Worm (Caenorhabditis elegans) whole organism, young adult: ENCODE measurements around the gene sfrp-1.

ENCODE experiments used
- C06A6.2 ChIP-seq: fragments of 200-800 bp; sonication (Bioruptor generic); conservative IDR thresholded peaks from 2 replicates; pipeline ENCODE4 v1.3.6; 2022; ENCODE audit warnings: missing genetic modification characterization, missing compliant biosample characterization
- C17E4.6 ChIP-seq: fragments of 200-800 bp; sonication (Bioruptor generic); IDR thresholded peaks from 2 replicates; pipeline ENCODE4 v1.3.6; 2022; ENCODE audit warnings: missing genetic modification reagents, missing genetic modification characterization, missing compliant biosample characterization
- F23B12.7 ChIP-seq: sonication (generic microtip); optimal IDR thresholded peaks from 2 replicates; lab custom pipeline; 2017; ENCODE audit warnings: missing genetic modification characterization, mild to moderate bottlenecking, missing compliant biosample characterization, antibody characterized with exemption, moderate library complexity; ENCODE audit not compliant: insufficient read depth
- K12H6.12 ChIP-seq: fragments of 200-800 bp; sonication (Bioruptor generic); optimal IDR thresholded peaks from 2 replicates; lab custom pipeline; 2018; ENCODE audit warnings: mild to moderate bottlenecking, missing genetic modification characterization, missing compliant biosample characterization
- Y53F4B.3 ChIP-seq: fragments of 200-800 bp; sonication (Bioruptor generic); IDR thresholded peaks from 2 replicates; pipeline ENCODE4 v1.3.6; 2022; ENCODE audit warnings: missing genetic modification reagents, missing genetic modification characterization, missing compliant biosample characterization
- Y56A3A.18 ChIP-seq: fragments of 200-800 bp; sonication (Bioruptor generic); IDR thresholded peaks from 2 replicates; pipeline ENCODE4 v1.3.6; 2022; ENCODE audit warnings: missing genetic modification reagents, missing genetic modification characterization, missing compliant biosample characterization
- athp-1 ChIP-seq: sonication (generic microtip); optimal IDR thresholded peaks from 2 replicates; lab custom pipeline; 2017; ENCODE audit warnings: mild to moderate bottlenecking, missing genetic modification characterization, missing compliant biosample characterization
- cebp-1 ChIP-seq, 2 experiments: fragments of 200-800 bp in 1 of 2; sonication (Bioruptor generic) in 1 of 2; sonication (generic microtip) in 1 of 2; IDR thresholded peaks in 1 of 2; optimal IDR thresholded peaks in 1 of 2; 2 replicates each; pipeline versions ENCODE4 v1.3.6 to Lab custom; 2017 to 2022; ENCODE audit warnings: missing compliant biosample characterization in 2 of 2, missing genetic modification characterization in 2 of 2, mild to moderate bottlenecking in 1 of 2, missing genetic modification reagents in 1 of 2, moderate library complexity in 1 of 2
- chd-7 ChIP-seq: sonication (generic microtip); optimal IDR thresholded peaks from 2 replicates; lab custom pipeline; 2016; ENCODE audit warnings: mild to moderate bottlenecking, missing genetic modification characterization, moderate library complexity, missing compliant biosample characterization
- dpl-1 ChIP-seq: fragments of 150-350 bp; optimal IDR thresholded peaks from 2 replicates; lab custom pipeline; 2014; ENCODE audit warnings: missing biosample characterization, missing genetic modification reagents, missing genetic modification characterization
- egl-18 ChIP-seq: fragments of 200-800 bp; sonication (Bioruptor generic); IDR thresholded peaks from 2 replicates; pipeline ENCODE4 v1.3.6; 2022; ENCODE audit warnings: missing genetic modification reagents, missing genetic modification characterization, missing compliant biosample characterization
- egrh-3 ChIP-seq: fragments of 200-800 bp; sonication (Bioruptor generic); IDR thresholded peaks from 2 replicates; pipeline ENCODE4 v1.3.6; 2022; ENCODE audit warnings: missing genetic modification reagents, missing genetic modification characterization, missing compliant biosample characterization
- ets-4 ChIP-seq: fragments of 200-800 bp; sonication (Bioruptor generic); optimal IDR thresholded peaks from 2 replicates; lab custom pipeline; 2018; ENCODE audit warnings: mild to moderate bottlenecking, missing genetic modification characterization, missing compliant biosample characterization
- fkh-3 ChIP-seq: sonication (generic microtip); optimal IDR thresholded peaks from 2 replicates; lab custom pipeline; 2016; ENCODE audit warnings: mild to moderate bottlenecking, missing genetic modification characterization, missing compliant biosample characterization
- him-1 ChIP-seq: sonication (generic microtip); optimal IDR thresholded peaks from 2 replicates; lab custom pipeline; 2016; ENCODE audit warnings: missing genotype, missing genetic modification reagents, missing genetic modification characterization, missing compliant biosample characterization
- hmg-1.2 ChIP-seq: fragments of 200-800 bp; sonication (Bioruptor generic); IDR thresholded peaks from 2 replicates; pipeline ENCODE4 v1.3.6; 2022; ENCODE audit warnings: missing genetic modification reagents, missing genetic modification characterization, missing compliant biosample characterization
- lin-40 ChIP-seq: sonication (generic microtip); optimal IDR thresholded peaks from 2 replicates; lab custom pipeline; 2016; ENCODE audit warnings: missing genetic modification characterization, mild to moderate bottlenecking, missing compliant biosample characterization, missing genotype, missing genetic modification reagents
- lir-1 ChIP-seq: fragments of 200-800 bp; sonication (Bioruptor generic); conservative IDR thresholded peaks from 2 replicates; pipeline ENCODE4 v1.3.6; 2022; ENCODE audit warnings: missing genetic modification reagents, missing genetic modification characterization, missing compliant biosample characterization
- lsy-27 ChIP-seq: sonication (generic microtip); optimal IDR thresholded peaks from 2 replicates; lab custom pipeline; 2017; ENCODE audit warnings: missing genetic modification characterization, mild to moderate bottlenecking, missing compliant biosample characterization, antibody characterized with exemption, missing genotype, borderline replicate concordance; ENCODE audit not compliant: insufficient read depth
- mel-28 ChIP-seq: sonication (generic microtip); optimal IDR thresholded peaks from 2 replicates; lab custom pipeline; 2016; ENCODE audit warnings: borderline replicate concordance, mild to moderate bottlenecking, missing genetic modification characterization, missing compliant biosample characterization
- mes-4 ChIP-seq: sonication (generic microtip); optimal IDR thresholded peaks from 2 replicates; lab custom pipeline; 2016; ENCODE audit warnings: missing genotype, missing genetic modification characterization, missing compliant biosample characterization
- mxl-1 ChIP-seq: sonication (generic microtip); optimal IDR thresholded peaks from 2 replicates; lab custom pipeline; 2016; ENCODE audit warnings: missing genetic modification characterization, missing compliant biosample characterization
- nhr-179 ChIP-seq: sonication (generic microtip); optimal IDR thresholded peaks from 2 replicates; lab custom pipeline; 2016; ENCODE audit warnings: mild to moderate bottlenecking, missing genetic modification characterization, missing compliant biosample characterization
- nhr-80 ChIP-seq: sonication (generic microtip); optimal IDR thresholded peaks from 2 replicates; lab custom pipeline; 2016; ENCODE audit warnings: missing genetic modification characterization, missing compliant biosample characterization
- pbrm-1 ChIP-seq: fragments of 200-800 bp; sonication (Bioruptor generic); IDR thresholded peaks from 2 replicates; pipeline ENCODE4 v1.3.6; 2022; ENCODE audit warnings: missing genetic modification reagents, missing genetic modification characterization, missing compliant biosample characterization
- pha-4 ChIP-seq: fragments of 150-350 bp; sonication (generic microtip); optimal IDR thresholded peaks from 2 replicates; lab custom pipeline; 2014; ENCODE audit warnings: missing biosample characterization, missing genetic modification reagents, missing genetic modification characterization
- snpc-4 ChIP-seq, 5 experiments: fragments of 150-350 bp in 1 of 5; sonication (generic microtip) in 4 of 5; optimal IDR thresholded peaks; 2 replicates each; lab custom pipeline; 2014 to 2018; ENCODE audit warnings: missing genetic modification characterization in 5 of 5, missing biosample characterization in 3 of 5, antibody characterized with exemption in 2 of 5, mild to moderate bottlenecking in 2 of 5, missing compliant biosample characterization in 2 of 5, missing genotype in 2 of 5, moderate library complexity in 2 of 5, missing genetic modification reagents in 1 of 5
- tbx-9 ChIP-seq: sonication (generic microtip); optimal IDR thresholded peaks from 2 replicates; lab custom pipeline; 2016; ENCODE audit warnings: borderline replicate concordance, missing genetic modification characterization, inconsistent platforms, missing compliant biosample characterization
- ztf-26 ChIP-seq: sonication (generic microtip); optimal IDR thresholded peaks from 2 replicates; lab custom pipeline; 2017; ENCODE audit warnings: missing genetic modification characterization, missing compliant biosample characterization

Gene sfrp-1

ce11 chrIV:6402386-6402905 lies at the start of gene sfrp-1:
sfrp-1 (minus strand) TSS chrIV:6402436.
- TF ChIP-seq lin-40 (tag; lab: Kevin White, UChicago) (no peak), chd-7 (no peak), nhr-179 (tag; lab: Kevin White, UChicago) (no peak), ztf-26 (tag; lab: Kevin White, UChicago) (no peak)

- TF ChIP-seq ets-4 (no peak), tbx-9 (tag; lab: Kevin White, UChicago) (no peak), nhr-80 (peak; percentile 1), egrh-3 (GFP tag; lab: Robert Waterston, UW) (no peak), lsy-27 (no peak), pha-4 (tag; lab: Kevin White, UChicago) (no peak), C06A6.2 (GFP tag; lab: Robert Waterston, UW) (no peak), athp-1 (no peak)
Measured at ce11 chrIV:6443018-6443417, 40.8 kb upstream of the sfrp-1 start.

- no peak for TF ChIP-seq K12H6.12 (tag; lab: Kevin White, UChicago)
- TF ChIP-seq F23B12.7 (tag; lab: Kevin White, UChicago) = no peak
- TF ChIP-seq C17E4.6 = no peak
- TF ChIP-seq hmg-1.2 (GFP tag; lab: Robert Waterston, UW) = peak; percentile 86
- no peak for TF ChIP-seq Y53F4B.3 (GFP tag; lab: Robert Waterston, UW)
- no peak for TF ChIP-seq egrh-3 (GFP tag; lab: Robert Waterston, UW)
- TF ChIP-seq pbrm-1 (GFP tag; lab: Robert Waterston, UW) = 0 out of 2 replicates have a peak, but pooled peaks have one; percentile 35
- TF ChIP-seq nhr-80 = peak; percentile 82
- TF ChIP-seq cebp-1 (GFP tag; IDR thresholded peaks at IDR 0.05; lab: Robert Waterston, UW) = peak; percentile 55; the same call in 1 of the 2 replicates
- peak; percentile 81 for TF ChIP-seq cebp-1 (tag; optimal IDR thresholded peaks at IDR 0.05; lab: Kevin White, UChicago)
- no peak for TF ChIP-seq lir-1 (GFP tag; lab: Robert Waterston, UW)
- no peak for TF ChIP-seq snpc-4 (GFP tag; optimal IDR thresholded peaks at IDR 0.05; lab: Kevin White, UChicago)
- peak in 2 of 4 experiments; percentile 8 to 32 for TF ChIP-seq snpc-4 (tag; optimal IDR thresholded peaks at IDR 0.05; lab: Kevin White, UChicago)
- TF ChIP-seq, all 124 proteins: peak for 5
Measured at ce11 chrIV:6442016-6442618, 39.9 kb upstream of the sfrp-1 start.

- TF ChIP-seq Y56A3A.18 (GFP tag; lab: Robert Waterston, UW) = no peak
- no peak for TF ChIP-seq dpl-1
- TF ChIP-seq Y53F4B.3 (GFP tag; lab: Robert Waterston, UW) = no peak
- no peak for TF ChIP-seq mel-28
Measured at ce11 chrIV:6441601-6442000, 39.4 kb upstream of the sfrp-1 start, which contains the start of gene Y73B6BL.31. Y73B6BL.31 (plus strand) TSS chrIV:6441901.

- no peak for TF ChIP-seq mxl-1 (tag; lab: Kevin White, UChicago)
- no peak for TF ChIP-seq him-1
- TF ChIP-seq fkh-3 (tag; lab: Kevin White, UChicago) = no peak
- TF ChIP-seq egl-18 (GFP tag; lab: Robert Waterston, UW) = no peak
- TF ChIP-seq mes-4 (tag; lab: Kevin White, UChicago) = no peak
Measured at ce11 chrIV:6438051-6438450, 35.8 kb upstream of the sfrp-1 start, which contains the start of gene dlc-5. dlc-5 (plus strand) TSS chrIV:6438204.
